Worm (Caenorhabditis elegans) whole organism, early embryonic: ENCODE measurements around the gene C23G10.11.

Experiments
- B0310.2 ChIP-seq: sonication (generic microtip); optimal IDR thresholded peaks from 2 replicates; lab custom pipeline; 2016; ENCODE audit warnings: mild to moderate bottlenecking, missing genetic modification characterization, missing compliant biosample characterization
- F13C5.2 ChIP-seq: sonication (generic microtip); optimal IDR thresholded peaks from 2 replicates; lab custom pipeline; 2017; ENCODE audit warnings: mild to moderate bottlenecking, missing genetic modification characterization, inconsistent platforms, missing compliant biosample characterization
- aly-1 ChIP-seq: sonication (generic microtip); optimal IDR thresholded peaks from 2 replicates; lab custom pipeline; 2016; ENCODE audit warnings: missing genetic modification characterization, missing compliant biosample characterization
- ama-1 ChIP-seq: fragments of 150-350 bp; optimal IDR thresholded peaks from 2 replicates; lab custom pipeline; 2014
- ceh-13 ChIP-seq: fragments of 200-800 bp; sonication (Bioruptor generic); optimal IDR thresholded peaks from 2 replicates; lab custom pipeline; 2018; ENCODE audit warnings: mild to moderate bottlenecking, missing genetic modification characterization, missing compliant biosample characterization
- ceh-36 ChIP-seq: sonication (generic microtip); optimal IDR thresholded peaks from 2 replicates; lab custom pipeline; 2016; ENCODE audit warnings: missing genetic modification characterization, inconsistent platforms, missing compliant biosample characterization
- ets-7 ChIP-seq: sonication (generic microtip); optimal IDR thresholded peaks from 2 replicates; lab custom pipeline; 2016; ENCODE audit warnings: missing genotype, missing genetic modification characterization, missing compliant biosample characterization
- flt-1 ChIP-seq: fragments of 200-800 bp; sonication (Bioruptor generic); IDR thresholded peaks from 2 replicates; pipeline ENCODE4 v1.3.6; 2022; ENCODE audit warnings: missing genetic modification characterization, missing compliant biosample characterization
- hmbx-1 ChIP-seq: sonication (generic microtip); optimal IDR thresholded peaks from 2 replicates; lab custom pipeline; 2016; ENCODE audit warnings: mild to moderate bottlenecking, missing genetic modification characterization, missing compliant biosample characterization
- hmg-4 ChIP-seq: fragments of 200-800 bp; sonication (Bioruptor generic); optimal IDR thresholded peaks from 2 replicates; lab custom pipeline; 2018; ENCODE audit warnings: mild to moderate bottlenecking, missing genetic modification characterization, missing compliant biosample characterization
- hnd-1 ChIP-seq: sonication (generic microtip); optimal IDR thresholded peaks from 2 replicates; lab custom pipeline; 2016; ENCODE audit warnings: missing genetic modification characterization, missing compliant biosample characterization
- pes-1 ChIP-seq: fragments of 200-800 bp; sonication (Bioruptor generic); IDR thresholded peaks from 2 replicates; pipeline ENCODE4 v1.3.6; 2022; ENCODE audit warnings: missing genetic modification reagents, missing genetic modification characterization, missing compliant biosample characterization
- scrt-1 ChIP-seq: fragments of 200-800 bp; sonication (Bioruptor generic); IDR thresholded peaks from 2 replicates; pipeline ENCODE4 v1.3.6; 2022; ENCODE audit warnings: missing genetic modification characterization, missing compliant biosample characterization
- sea-1 ChIP-seq: fragments of 200-800 bp; sonication (Bioruptor generic); conservative IDR thresholded peaks from 2 replicates; pipeline ENCODE4 v1.3.6; 2022; ENCODE audit warnings: missing genetic modification characterization, missing compliant biosample characterization
- tbx-11 ChIP-seq: fragments of 200-800 bp; sonication (Bioruptor generic); IDR thresholded peaks from 2 replicates; pipeline ENCODE4 v1.3.6; 2022; ENCODE audit warnings: missing genetic modification characterization, missing compliant biosample characterization
- tbx-37 ChIP-seq: fragments of 200-800 bp; sonication (Bioruptor generic); conservative IDR thresholded peaks from 2 replicates; pipeline ENCODE4 v1.3.6; 2022; ENCODE audit warnings: missing genetic modification reagents, missing genetic modification characterization, missing compliant biosample characterization
- tra-4 ChIP-seq: sonication (generic microtip); optimal IDR thresholded peaks from 2 replicates; lab custom pipeline; 2017; ENCODE audit warnings: missing genetic modification characterization, missing compliant biosample characterization

Gene C23G10.11

ce11 chrIII:6221403-6221802 is 6.0 kb upstream of the C23G10.11 start:
- TF ChIP-seq ceh-36 (tag; lab: Kevin White, UChicago) (no peak), tbx-11 (GFP tag; lab: Robert Waterston, UW) (no peak), scrt-1 (no peak), aly-1 (tag; lab: Kevin White, UChicago) (no peak), hmbx-1 (tag; lab: Kevin White, UChicago) (no peak), pes-1 (GFP tag; lab: Robert Waterston, UW) (no peak), tra-4 (tag; lab: Kevin White, UChicago) (no peak), hnd-1 (tag; lab: Kevin White, UChicago) (no peak), tbx-37 (GFP tag; lab: Robert Waterston, UW) (no peak), sea-1 (no peak), F13C5.2 (tag; lab: Kevin White, UChicago) (no peak), hmg-4 (no peak), ceh-13 (GFP tag; lab: Kevin White, UChicago) (no peak), flt-1 (GFP tag; lab: Robert Waterston, UW) (no peak), ama-1 (lab: Kevin White, UChicago) (no peak), ets-7 (tag; lab: Kevin White, UChicago) (no peak), B0310.2 (tag; lab: Kevin White, UChicago) (no peak)

ce11 chrIII:6216833-6217466 is 1.6 kb upstream of the C23G10.11 start, which contains the start of gene hot-4:
TSS of gene hot-4 (plus strand) at chrIII:6217416.
- TF ChIP-seq ets-7 (tag; lab: Kevin White, UChicago) (no peak), scrt-1 (no peak), sea-1 (no peak), aly-1 (tag; lab: Kevin White, UChicago) (no peak), hmg-4 (no peak), tra-4 (tag; lab: Kevin White, UChicago) (no peak), tbx-37 (GFP tag; lab: Robert Waterston, UW) (no peak), F13C5.2 (tag; lab: Kevin White, UChicago) (no peak), hnd-1 (tag; lab: Kevin White, UChicago) (no peak)

- TF ChIP-seq scrt-1: no peak
These were observed 567 bp upstream of the C23G10.11 start for ce11 chrIII:6215943-6216342.

ce11 chrIII:6213915-6214314 is 1.5 kb downstream of the C23G10.11 start, which contains the start of gene C23G10.10:
TSS of gene C23G10.10 (minus strand) at chrIII:6214015.
- TF ChIP-seq flt-1 (GFP tag; lab: Robert Waterston, UW) (no peak), aly-1 (tag; lab: Kevin White, UChicago) (no peak), ama-1 (lab: Kevin White, UChicago) (no peak)

ce11 chrIII:6210215-6210822 is 5.1 kb downstream of the C23G10.11 start:
- TF ChIP-seq sea-1 (no peak), ceh-36 (tag; lab: Kevin White, UChicago) (no peak), ceh-13 (GFP tag; lab: Kevin White, UChicago) (no peak), ets-7 (tag; lab: Kevin White, UChicago) (no peak), F13C5.2 (tag; lab: Kevin White, UChicago) (no peak), pes-1 (GFP tag; lab: Robert Waterston, UW) (no peak), scrt-1 (no peak), aly-1 (tag; lab: Kevin White, UChicago) (no peak), hmg-4 (no peak), tbx-37 (GFP tag; lab: Robert Waterston, UW) (no peak), tra-4 (tag; lab: Kevin White, UChicago) (no peak), hmbx-1 (tag; lab: Kevin White, UChicago) (no peak), flt-1 (GFP tag; lab: Robert Waterston, UW) (no peak), tbx-11 (GFP tag; lab: Robert Waterston, UW) (no peak), B0310.2 (tag; lab: Kevin White, UChicago) (no peak), hnd-1 (tag; lab: Kevin White, UChicago) (no peak), ama-1 (lab: Kevin White, UChicago) (no peak)

- TF ChIP-seq pes-1 (GFP tag; lab: Robert Waterston, UW) (no peak), tra-4 (tag; lab: Kevin White, UChicago) (no peak), ceh-13 (GFP tag; lab: Kevin White, UChicago) (no peak), ets-7 (tag; lab: Kevin White, UChicago) (no peak), hmbx-1 (tag; lab: Kevin White, UChicago) (no peak)
These were observed 6.4 kb downstream of the C23G10.11 start, which contains the start of gene C23G10.1 for ce11 chrIII:6208984-6209383. TSS of gene C23G10.1 (plus strand) at chrIII:6209284.

ce11 chrIII:6207881-6208280 is 7.5 kb downstream of the C23G10.11 start, which contains the start of gene C23G10.2:
TSS of gene C23G10.2 (plus strand) at chrIII:6208064.
- TF ChIP-seq aly-1 (tag; lab: Kevin White, UChicago): no peak

ce11 chrIII:6207046-6207445 is 8.3 kb downstream of the C23G10.11 start:
- TF ChIP-seq aly-1 (tag; lab: Kevin White, UChicago) (no peak), hnd-1 (tag; lab: Kevin White, UChicago) (no peak), ets-7 (tag; lab: Kevin White, UChicago) (no peak), scrt-1 (no peak), hmg-4 (no peak), hmbx-1 (tag; lab: Kevin White, UChicago) (no peak), B0310.2 (tag; lab: Kevin White, UChicago) (no peak), tbx-37 (GFP tag; lab: Robert Waterston, UW) (no peak), F13C5.2 (tag; lab: Kevin White, UChicago) (no peak), ceh-36 (tag; lab: Kevin White, UChicago) (no peak), sea-1 (no peak), tbx-11 (GFP tag; lab: Robert Waterston, UW) (no peak), tra-4 (tag; lab: Kevin White, UChicago) (no peak), ceh-13 (GFP tag; lab: Kevin White, UChicago) (no peak), ama-1 (lab: Kevin White, UChicago) (no peak), flt-1 (GFP tag; lab: Robert Waterston, UW) (no peak), pes-1 (GFP tag; lab: Robert Waterston, UW) (no peak)
